Fruit fly (Drosophila melanogaster) whole organism, wandering third instar larva: ENCODE measurements around the gene CG43672.

Source experiments
- Abd-B ChIP-seq: fragments of >200 bp; optimal IDR thresholded peaks from 2 replicates; lab custom pipeline; 2017; ENCODE audit warnings: missing biosample characterization, missing genetic modification characterization
- CG32264 ChIP-seq: fragments of 200-800 bp; sonication (Bioruptor generic); optimal IDR thresholded peaks from 2 replicates; lab custom pipeline; 2016; ENCODE audit warnings: missing biosample characterization, missing genetic modification characterization
- CG9705 ChIP-seq: fragments of 200-800 bp; sonication (Bioruptor generic); optimal IDR thresholded peaks from 2 replicates; lab custom pipeline; 2018; ENCODE audit warnings: missing biosample characterization, mild to moderate bottlenecking, missing genetic modification characterization
- CrebA ChIP-seq: fragments of 200-800 bp; sonication (Bioruptor generic); optimal IDR thresholded peaks from 2 replicates; lab custom pipeline; 2016; ENCODE audit warnings: missing biosample characterization, mild to moderate bottlenecking, missing genetic modification characterization, borderline replicate concordance
- Dfd ChIP-seq: fragments of >200 bp; optimal IDR thresholded peaks from 2 replicates; lab custom pipeline; 2017; ENCODE audit warnings: missing biosample characterization, missing genetic modification characterization
- Dif ChIP-seq: fragments of 200-275, 200-300 bp; sonication (Bioruptor generic); optimal IDR thresholded peaks from 2 replicates; lab custom pipeline; 2018; ENCODE audit warnings: missing biosample characterization, missing genetic modification characterization; ENCODE audit not compliant: partially characterized antibody
- GATAd ChIP-seq: sonication (Bioruptor generic); optimal IDR thresholded peaks from 2 replicates; lab custom pipeline; 2016; ENCODE audit warnings: missing biosample characterization, missing genetic modification characterization
- HLH106 ChIP-seq: fragments of 200-800 bp; optimal IDR thresholded peaks from 3 replicates; lab custom pipeline; 2019; ENCODE audit warnings: missing biosample characterization, mild to moderate bottlenecking, missing genetic modification characterization, moderate library complexity
- Hnf4 ChIP-seq: fragments of 200-800 bp; sonication (Bioruptor generic); optimal IDR thresholded peaks from 2 replicates; lab custom pipeline; 2016; ENCODE audit warnings: missing biosample characterization, mild to moderate bottlenecking, missing genetic modification characterization
- Hr78 ChIP-seq: fragments of >200 bp; optimal IDR thresholded peaks from 2 replicates; lab custom pipeline; 2017; ENCODE audit warnings: missing biosample characterization, missing genetic modification characterization
- Hr83 ChIP-seq: fragments of 200-300 bp; sonication (Bioruptor generic); optimal IDR thresholded peaks from 2 replicates; lab custom pipeline; 2016; ENCODE audit warnings: missing biosample characterization, mild to moderate bottlenecking, missing genetic modification characterization, moderate library complexity; ENCODE audit not compliant: poor library complexity, severe bottlenecking
- Jra ChIP-seq: sonication (Bioruptor generic); optimal IDR thresholded peaks from 2 replicates; lab custom pipeline; 2016; ENCODE audit warnings: missing biosample characterization, missing genetic modification characterization
- Mio ChIP-seq: sonication (Bioruptor generic); optimal IDR thresholded peaks from 2 replicates; lab custom pipeline; 2016; ENCODE audit warnings: missing biosample characterization, missing genetic modification characterization
- Myc ChIP-seq: fragments of >200 bp; optimal IDR thresholded peaks from 2 replicates; lab custom pipeline; 2017
- N ChIP-seq: fragments of >200 bp; optimal IDR thresholded peaks from 2 replicates; lab custom pipeline; 2018; ENCODE audit warnings: missing biosample characterization, missing external identifiers, missing genetic modification characterization
- OdsH ChIP-seq: fragments of 200-800 bp; sonication (Bioruptor generic); optimal IDR thresholded peaks from 2 replicates; lab custom pipeline; 2016; ENCODE audit warnings: missing biosample characterization, mild to moderate bottlenecking, missing genetic modification characterization
- Rel ChIP-seq, 2 experiments: fragments of 200-800 bp; sonication (Bioruptor generic) in 1 of 2; optimal IDR thresholded peaks; 2 replicates in 1 of 2; 3 replicates in 1 of 2; lab custom pipeline; 2016 to 2019; ENCODE audit warnings: mild to moderate bottlenecking in 2 of 2, missing biosample characterization in 2 of 2, missing genetic modification characterization in 2 of 2, moderate library complexity in 1 of 2
- Sp1 ChIP-seq: fragments of 200-800 bp; sonication (Bioruptor generic); optimal IDR thresholded peaks from 3 replicates; lab custom pipeline; 2019; ENCODE audit warnings: missing biosample characterization, mild to moderate bottlenecking, missing genetic modification characterization, moderate library complexity
- Vsx2 ChIP-seq: fragments of 200-300, 225-300 bp; sonication (Bioruptor generic); optimal IDR thresholded peaks from 2 replicates; lab custom pipeline; 2018; ENCODE audit warnings: missing biosample characterization, missing genetic modification characterization; ENCODE audit not compliant: partially characterized antibody
- br ChIP-seq: fragments of 200-800 bp; sonication (Bioruptor generic); optimal IDR thresholded peaks from 2 replicates; lab custom pipeline; 2016; ENCODE audit warnings: missing biosample characterization, missing genetic modification characterization
- brk ChIP-seq: fragments of 200-800 bp; sonication (Bioruptor generic); optimal IDR thresholded peaks from 2 replicates; lab custom pipeline; 2016; ENCODE audit warnings: missing biosample characterization, mild to moderate bottlenecking, missing genetic modification characterization
- dl ChIP-seq, 2 experiments: fragments of 175-275, 200-275 bp in 1 of 2; fragments of 200-275 bp in 1 of 2; sonication (Bioruptor generic); optimal IDR thresholded peaks; lab custom pipeline; 2018; ENCODE audit warnings: mild to moderate bottlenecking in 2 of 2, missing biosample characterization in 2 of 2, missing genetic modification characterization in 2 of 2, moderate library complexity in 2 of 2; ENCODE audit not compliant: partially characterized antibody in 2 of 2, insufficient read depth in 1 of 2
- dmrt93B ChIP-seq: fragments of 200-800 bp; sonication (Bioruptor generic); optimal IDR thresholded peaks from 2 replicates; lab custom pipeline; 2018; ENCODE audit warnings: missing biosample characterization, mild to moderate bottlenecking, missing genetic modification characterization
- dsf ChIP-seq: sonication (Bioruptor generic); optimal IDR thresholded peaks from 2 replicates; lab custom pipeline; 2016; ENCODE audit warnings: missing biosample characterization, missing genetic modification characterization, borderline replicate concordance
- ey ChIP-seq: fragments of 200-800 bp; sonication (Bioruptor generic); optimal IDR thresholded peaks from 2 replicates; lab custom pipeline; 2016; ENCODE audit warnings: missing biosample characterization, missing genetic modification characterization
- foxo ChIP-seq, 2 experiments: fragments of 200-800 bp; sonication (Bioruptor generic); optimal IDR thresholded peaks; 2 replicates in 1 of 2; 3 replicates in 1 of 2; lab custom pipeline; 2016 to 2017; ENCODE audit warnings: missing biosample characterization in 2 of 2, missing genetic modification characterization in 2 of 2
- fru ChIP-seq: fragments of 200-800 bp; sonication (Bioruptor generic); optimal IDR thresholded peaks from 3 replicates; lab custom pipeline; 2016; ENCODE audit warnings: missing biosample characterization, mild to moderate bottlenecking, missing genetic modification characterization
- h ChIP-seq: fragments of 200-800 bp; sonication (Bioruptor generic); optimal IDR thresholded peaks from 3 replicates; lab custom pipeline; 2016; ENCODE audit warnings: missing biosample characterization, mild to moderate bottlenecking, missing genetic modification characterization
- jim ChIP-seq: fragments of 175-275, 200-325 bp; sonication (Bioruptor generic); optimal IDR thresholded peaks from 2 replicates; lab custom pipeline; 2016; ENCODE audit warnings: missing biosample characterization, mild to moderate bottlenecking, missing genetic modification characterization
- lola ChIP-seq: fragments of >200 bp; optimal IDR thresholded peaks from 2 replicates; lab custom pipeline; 2017; ENCODE audit warnings: missing biosample characterization, missing genetic modification characterization
- pan ChIP-seq: fragments of >200 bp; optimal IDR thresholded peaks from 2 replicates; lab custom pipeline; 2017
- psq ChIP-seq: fragments of 200-800 bp; sonication (Bioruptor generic); optimal IDR thresholded peaks from 3 replicates; lab custom pipeline; 2017; ENCODE audit warnings: missing biosample characterization, mild to moderate bottlenecking, missing genetic modification characterization, moderate library complexity
- rgr ChIP-seq: fragments of 200-800 bp; sonication (Bioruptor generic); optimal IDR thresholded peaks from 3 replicates; lab custom pipeline; 2016; ENCODE audit warnings: missing biosample characterization, mild to moderate bottlenecking, missing genetic modification characterization
- sage ChIP-seq: fragments of 200-800 bp; sonication (Bioruptor generic); optimal IDR thresholded peaks from 2 replicates; lab custom pipeline; 2016; ENCODE audit warnings: missing biosample characterization, mild to moderate bottlenecking, missing genetic modification characterization
- sv ChIP-seq: fragments of 200-800 bp; sonication (Bioruptor generic); optimal IDR thresholded peaks from 3 replicates; lab custom pipeline; 2016; ENCODE audit warnings: missing biosample characterization, missing genetic modification characterization
- tai ChIP-seq: sonication (Bioruptor generic); optimal IDR thresholded peaks from 2 replicates; lab custom pipeline; 2016; ENCODE audit warnings: missing biosample characterization, missing genetic modification characterization
- usp ChIP-seq: fragments of >200 bp; optimal IDR thresholded peaks from 2 replicates; lab custom pipeline; 2017; ENCODE audit warnings: missing biosample characterization, missing genetic modification characterization
- woc ChIP-seq: sonication (Bioruptor generic); optimal IDR thresholded peaks from 2 replicates; lab custom pipeline; 2016; ENCODE audit warnings: missing biosample characterization, mild to moderate bottlenecking, missing genetic modification characterization

CG43672 gene

dm6 chrX:15740288-15740726 is 32.5 kb upstream of the CG43672 start:
- TF ChIP-seq Hr83 (GFP tag; lab: Kevin White, UChicago): peak; percentile 14
- TF ChIP-seq Sp1: peak; percentile 84
- TF ChIP-seq ey (GFP tag; lab: Kevin White, UChicago): peak; percentile 84
- no peak for TF ChIP-seq CrebA (GFP tag; lab: Kevin White, UChicago)
- peak; percentile 48 for TF ChIP-seq CG32264
- peak; percentile 86 for TF ChIP-seq br (GFP tag; lab: Kevin White, UChicago)
- TF ChIP-seq woc: peak; percentile 52
- no peak for TF ChIP-seq Dif
- TF ChIP-seq h (GFP tag; lab: Kevin White, UChicago): peak; percentile 97
- TF ChIP-seq psq: peak; percentile 61
- no peak for TF ChIP-seq Rel (GFP tag; optimal IDR thresholded peaks at IDR 0.05; lab: Kevin White, UChicago)
- peak; percentile 57 for TF ChIP-seq Rel (tag; optimal IDR thresholded peaks at IDR 0.05; lab: Kevin White, UChicago)
- TF ChIP-seq dl (GFP tag; optimal IDR thresholded peaks at IDR 0.05; lab: Kevin White, UChicago; ENCODE audit: insufficient read depth in 1 of 2, partially characterized antibody in 2 of 2): no peak
- peak; percentile 84 for TF ChIP-seq Hnf4 (GFP tag; lab: Kevin White, UChicago)
- no peak for TF ChIP-seq Dfd (GFP tag; lab: Kevin White, UChicago)
- no peak for TF ChIP-seq Mio (GFP tag; lab: Kevin White, UChicago)
- no peak for TF ChIP-seq Abd-B (GFP tag; lab: Kevin White, UChicago)
- peak; percentile 77 for TF ChIP-seq HLH106 (tag; lab: Kevin White, UChicago)
- TF ChIP-seq GATAd (GFP tag; lab: Kevin White, UChicago): no peak
- peak; percentile 55 for TF ChIP-seq sv (GFP tag; lab: Kevin White, UChicago)
- peak; percentile 82 for TF ChIP-seq rgr (GFP tag; lab: Kevin White, UChicago)
- no peak for TF ChIP-seq Hr78 (GFP tag; lab: Kevin White, UChicago)
- TF ChIP-seq pan (lab: Kevin White, UChicago): no peak
- TF ChIP-seq OdsH: peak; percentile 82
- peak; percentile 49 to 85 for TF ChIP-seq foxo (GFP tag; optimal IDR thresholded peaks at IDR 0.05; lab: Kevin White, UChicago)
- no peak for TF ChIP-seq jim (GFP tag; lab: Kevin White, UChicago)
- TF ChIP-seq tai (GFP tag; lab: Kevin White, UChicago): no peak
- no peak for TF ChIP-seq lola (GFP tag; lab: Kevin White, UChicago)
- TF ChIP-seq dmrt93B (GFP tag; lab: Kevin White, UChicago): no peak
- TF ChIP-seq N (GFP tag; lab: Kevin White, UChicago): no peak
- no peak for TF ChIP-seq Vsx2 (GFP tag; lab: Kevin White, UChicago)
- no peak for TF ChIP-seq dsf
- peak; percentile 74 for TF ChIP-seq Jra (GFP tag; lab: Kevin White, UChicago)
- TF ChIP-seq usp (GFP tag; lab: Kevin White, UChicago): no peak
- TF ChIP-seq Myc (lab: Kevin White, UChicago): no peak
- no peak for TF ChIP-seq CG9705
- TF ChIP-seq brk (GFP tag; lab: Kevin White, UChicago): no peak
- TF ChIP-seq fru (GFP tag; lab: Kevin White, UChicago): peak; percentile 85
- TF ChIP-seq sage (GFP tag; lab: Kevin White, UChicago): no peak
- TF ChIP-seq, all 38 proteins: peak for 17

- TF ChIP-seq psq (no peak), rgr (GFP tag; lab: Kevin White, UChicago) (no peak), Dif (no peak), sage (GFP tag; lab: Kevin White, UChicago) (no peak), foxo (GFP tag; optimal IDR thresholded peaks at IDR 0.05; lab: Kevin White, UChicago) (no peak), ey (GFP tag; lab: Kevin White, UChicago) (no peak), N (GFP tag; lab: Kevin White, UChicago) (no peak), CG9705 (no peak)
Observed at dm6 chrX:15740881-15741280, 31.9 kb upstream of the CG43672 start.
